Fruit fly (Drosophila melanogaster): ENCODE measurements around the gene Rac1.

Gene Rac1

DNA sequence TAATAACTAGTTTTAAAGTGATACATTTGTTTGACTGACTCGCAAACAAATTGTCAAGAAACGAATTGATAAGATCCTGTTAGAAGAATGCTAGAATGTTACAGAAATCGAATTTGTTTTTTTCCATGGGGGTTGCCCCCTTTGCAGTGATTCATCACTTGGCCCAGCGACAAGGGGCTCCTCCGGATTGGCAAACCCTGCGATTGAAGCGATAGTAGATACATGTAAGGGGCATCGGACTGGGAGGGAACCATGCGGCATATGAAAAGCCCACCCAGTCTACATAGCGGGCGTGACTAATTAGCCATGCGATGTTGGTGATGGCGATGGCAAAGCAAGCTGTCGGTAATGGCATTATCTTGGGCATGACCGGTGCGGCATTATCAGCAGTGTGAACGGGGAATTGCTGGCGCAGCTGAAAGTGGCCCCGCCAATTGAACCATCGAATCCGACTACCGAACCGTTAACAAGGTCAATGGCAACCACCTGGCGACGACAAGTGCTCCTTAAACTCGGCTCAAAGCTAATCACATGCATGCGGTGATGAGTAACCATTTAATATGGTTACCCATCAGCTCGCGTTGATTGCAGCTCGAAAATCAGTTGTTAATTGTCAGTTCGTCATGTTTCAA is 44.6 kb upstream of the Rac1 start:
- 0 out of 3 replicates have a peak, but pooled peaks have one; percentile 8 for TF ChIP-seq CG4496 (GFP tag; IDR thresholded peaks at IDR 0.05)
- TF ChIP-seq EcR (GFP tag; optimal IDR thresholded peaks at IDR 0.05) = peak; percentile 42
- no peak for TF ChIP-seq CG10348 (GFP tag; IDR thresholded peaks at IDR 0.05)

DNA sequence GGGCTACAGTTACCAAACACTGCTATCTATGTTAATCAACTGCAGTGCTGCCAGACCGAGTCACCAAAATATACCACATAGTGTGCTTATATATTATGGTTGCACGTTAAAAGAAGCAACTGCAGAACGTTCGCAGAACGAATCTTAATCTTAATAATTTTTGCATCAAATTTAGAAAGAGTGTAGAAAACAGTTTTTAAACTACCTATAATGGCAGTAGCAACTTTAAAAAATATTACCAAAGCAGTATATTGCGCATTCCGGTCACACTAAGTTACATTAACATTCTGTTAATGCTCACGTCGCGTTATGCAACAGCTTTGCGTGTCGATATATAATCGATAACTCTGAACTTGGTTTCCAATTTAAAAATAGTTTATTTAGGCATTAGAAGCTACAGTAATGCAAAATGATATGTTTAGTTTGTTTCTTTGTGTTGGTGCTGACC is 39.7 kb upstream of the Rac1 start, which contains the start of gene indra:
TSS of gene indra (minus strand) at position 271 of the 448 bp plus-strand sequence.
- TF ChIP-seq D1 (tag; optimal IDR thresholded peaks at IDR 0.05) (no peak), CG15710 (tag; optimal IDR thresholded peaks at IDR 0.05) (peak; percentile 54), rn (GFP tag; IDR thresholded peaks at IDR 0.05) (peak; percentile 32; the same call in 1 of the 2 replicates), CG12605 (GFP tag; IDR thresholded peaks at IDR 0.05) (0 out of 2 replicates have a peak, but pooled peaks have one; percentile 14), CG4496 (GFP tag; IDR thresholded peaks at IDR 0.05) (peak; percentile 41; the same call in 1 of the 3 replicates), Pif1A (GFP tag; optimal IDR thresholded peaks at IDR 0.05) (no peak), CG10348 (GFP tag; IDR thresholded peaks at IDR 0.05) (no peak), Ets98B (GFP tag; IDR thresholded peaks at IDR 0.05) (peak; percentile 38; the same call in 1 of the 2 replicates), CG17806 (tag; optimal IDR thresholded peaks at IDR 0.05) (peak; percentile 29), CG32121 (GFP tag; IDR thresholded peaks at IDR 0.05) (0 out of 2 replicates have a peak, but pooled peaks have one; percentile 32)

DNA sequence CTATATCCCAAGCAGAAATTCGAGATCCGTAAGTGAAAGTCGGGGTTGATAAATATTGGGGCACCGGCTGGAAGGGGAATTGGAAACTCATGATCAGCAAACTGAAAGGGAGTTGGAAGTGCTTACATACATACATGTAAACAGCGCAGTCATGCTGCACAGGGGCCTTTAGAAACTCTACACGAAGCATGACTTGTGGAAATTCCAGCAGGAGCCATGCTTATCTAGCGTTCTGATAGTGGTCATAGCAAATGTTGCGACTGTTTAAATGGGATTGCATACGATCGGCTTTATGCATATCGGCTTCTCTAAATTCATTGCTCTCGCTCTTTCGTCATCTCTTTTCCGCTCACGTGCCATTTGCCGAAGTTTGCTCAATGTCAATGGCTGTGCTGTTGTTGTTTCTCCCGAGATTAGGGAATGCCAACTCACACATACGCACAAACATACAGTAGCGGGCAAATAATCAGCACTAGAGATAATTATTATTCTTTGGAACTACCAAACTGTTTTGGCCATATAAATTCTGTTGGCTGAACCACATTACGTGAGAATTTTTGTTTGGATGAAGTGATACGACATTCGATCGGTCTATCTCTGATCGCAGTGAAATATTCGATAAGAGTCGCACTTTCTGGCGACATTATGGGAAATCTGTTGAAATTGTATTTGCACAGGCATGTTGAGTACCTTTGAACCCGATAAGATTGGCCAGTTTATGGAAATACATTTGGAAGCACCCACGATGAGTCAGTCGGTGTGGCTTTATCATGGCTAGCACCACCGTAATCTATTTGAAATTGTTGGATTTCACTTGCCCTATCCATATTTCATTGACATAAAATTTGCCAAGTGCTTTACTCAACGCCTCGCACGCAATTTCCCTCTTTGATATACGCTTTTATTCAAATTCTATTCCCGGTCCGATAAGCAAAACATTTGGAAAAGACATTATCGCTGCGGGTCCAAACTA is 33.8 kb upstream of the Rac1 start:
- no peak for TF ChIP-seq rn (GFP tag; IDR thresholded peaks at IDR 0.05)

DNA sequence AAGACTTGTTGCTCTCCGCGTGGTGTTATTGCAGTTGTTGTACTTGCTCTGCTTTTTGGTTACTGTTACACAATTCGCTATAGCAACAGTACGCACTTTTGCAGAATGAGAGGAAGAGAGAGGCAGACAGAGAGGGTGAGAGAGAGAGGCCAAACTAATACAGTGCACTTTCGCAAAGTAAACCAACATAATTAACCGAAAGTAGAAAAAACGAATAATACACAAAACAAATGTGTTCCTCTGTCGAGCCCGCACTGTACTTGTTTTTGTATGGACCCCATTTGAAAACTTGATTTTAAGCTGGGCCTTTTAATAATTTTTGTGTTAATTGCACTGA is 32.9 kb upstream of the Rac1 start:
- TF ChIP-seq CG4496 (GFP tag; IDR thresholded peaks at IDR 0.05) = peak; percentile 85
- TF ChIP-seq CG8159 (tag; optimal IDR thresholded peaks at IDR 0.05) = no peak
- TF ChIP-seq CG17806 (tag; optimal IDR thresholded peaks at IDR 0.05) = peak; percentile 9
- TF ChIP-seq fd96Ca (GFP tag; IDR thresholded peaks at IDR 0.05) = peak; percentile 89
- TF ChIP-seq CG32121 (GFP tag; IDR thresholded peaks at IDR 0.05) = peak; percentile 82
- peak; percentile 67 for TF ChIP-seq CG12605 (GFP tag; IDR thresholded peaks at IDR 0.05)
- peak; percentile 57 for TF ChIP-seq Pif1B (GFP tag; optimal IDR thresholded peaks at IDR 0.05)
- peak; percentile 35 for TF ChIP-seq CG9948 (tag; optimal IDR thresholded peaks at IDR 0.05)
- TF ChIP-seq CG8301 (tag; optimal IDR thresholded peaks at IDR 0.05) = peak; percentile 40
- peak; percentile 63; the same call in 1 of the 2 replicates for TF ChIP-seq rn (GFP tag; IDR thresholded peaks at IDR 0.05)
- TF ChIP-seq CG34367 (tag; optimal IDR thresholded peaks at IDR 0.05) = no peak
- peak; percentile 72 for TF ChIP-seq Pif1A (GFP tag; optimal IDR thresholded peaks at IDR 0.05)
- TF ChIP-seq Ets98B (GFP tag; IDR thresholded peaks at IDR 0.05) = peak; percentile 91
- no peak for TF ChIP-seq gl (tag; optimal IDR thresholded peaks at IDR 0.05)

DNA sequence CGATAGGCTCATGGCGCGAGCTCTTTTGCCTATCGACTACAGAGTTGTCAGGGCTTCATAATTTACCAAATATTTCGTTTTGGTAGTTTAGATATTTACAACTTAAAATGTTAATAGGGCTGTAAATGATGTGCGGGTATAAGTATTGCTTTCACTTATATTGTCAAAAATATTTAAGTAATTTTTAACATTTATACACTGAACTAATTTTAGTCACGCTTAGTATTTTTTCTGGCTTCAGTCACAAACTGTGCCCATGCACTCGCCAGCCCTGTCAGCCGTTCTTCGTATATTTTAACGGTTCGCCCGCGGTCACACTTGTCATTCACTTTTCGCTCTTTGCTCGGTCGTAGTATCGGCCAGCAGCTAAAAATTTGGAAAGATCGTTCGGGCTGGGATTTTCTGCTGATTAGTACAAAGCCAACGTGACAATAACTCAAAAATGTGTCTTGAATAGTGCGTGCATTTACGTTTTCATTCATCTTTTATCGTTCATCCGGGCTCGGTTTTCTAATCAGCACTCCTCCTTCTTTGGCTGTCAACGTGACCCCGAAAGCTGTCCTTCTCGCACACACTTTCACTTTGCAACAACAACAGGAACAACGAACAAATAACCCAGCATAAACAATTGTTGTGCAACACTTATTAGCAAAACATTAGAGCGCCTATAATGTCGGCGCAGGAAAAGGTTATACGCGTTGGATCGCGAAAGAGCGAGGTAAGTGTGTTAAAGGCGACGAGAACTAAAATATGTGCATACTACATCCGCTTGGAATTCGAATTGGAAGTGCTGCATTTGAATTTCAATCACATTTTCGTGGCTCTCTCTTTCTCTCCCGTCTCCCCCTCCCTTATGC is 32.3 kb upstream of the Rac1 start, which contains the start of the genes Hmbs and CG2211:
TSS of gene Hmbs (plus strand) at position 319 of the 857 bp plus-strand sequence.
TSS of gene CG2211 (minus strand) at position 789 of the 857 bp plus-strand sequence.
- peak; percentile 77 for TF ChIP-seq CG17806 (tag; optimal IDR thresholded peaks at IDR 0.05)
- no peak for TF ChIP-seq CG13204 (GFP tag; optimal IDR thresholded peaks at IDR 0.05)
- 0 out of 2 replicates have a peak, but pooled peaks have one; percentile 9 for TF ChIP-seq rn (GFP tag; IDR thresholded peaks at IDR 0.05)
- TF ChIP-seq EcR (GFP tag; optimal IDR thresholded peaks at IDR 0.05) = peak; percentile 53
- peak; percentile 38; the same call in 1 of the 2 replicates for TF ChIP-seq CG10348 (GFP tag; IDR thresholded peaks at IDR 0.05)
- peak; percentile 40 for TF ChIP-seq CG34367 (tag; optimal IDR thresholded peaks at IDR 0.05)
- TF ChIP-seq Snoo (tag; optimal IDR thresholded peaks at IDR 0.05) = peak; percentile 73
- peak; percentile 85 for TF ChIP-seq CG4496 (GFP tag; IDR thresholded peaks at IDR 0.05)
- peak; percentile 77 for TF ChIP-seq Ets98B (GFP tag; IDR thresholded peaks at IDR 0.05)
- TF ChIP-seq CG15710 (tag; optimal IDR thresholded peaks at IDR 0.05) = peak; percentile 74
- TF ChIP-seq CG12605 (GFP tag; IDR thresholded peaks at IDR 0.05) = no peak
- TF ChIP-seq CG32121 (GFP tag; IDR thresholded peaks at IDR 0.05) = peak; percentile 60
- no peak for TF ChIP-seq D1 (tag; optimal IDR thresholded peaks at IDR 0.05)
- TF ChIP-seq Pif1A (GFP tag; optimal IDR thresholded peaks at IDR 0.05) = no peak
- TF ChIP-seq CG9948 (tag; optimal IDR thresholded peaks at IDR 0.05) = peak; percentile 64
- TF ChIP-seq CG8159 (tag; optimal IDR thresholded peaks at IDR 0.05) = no peak
- no peak for TF ChIP-seq CG14655 (GFP tag; optimal IDR thresholded peaks at IDR 0.05)
- TF ChIP-seq gl (tag; optimal IDR thresholded peaks at IDR 0.05) = peak; percentile 24
- TF ChIP-seq Pif1B (GFP tag; optimal IDR thresholded peaks at IDR 0.05) = no peak
- no peak for TF ChIP-seq CG8301 (tag; optimal IDR thresholded peaks at IDR 0.05)
- peak; percentile 77 for TF ChIP-seq fd96Ca (GFP tag; IDR thresholded peaks at IDR 0.05)
